Worm (Caenorhabditis elegans) whole organism, L1 larva: ENCODE measurements around the gene atg-18.

Experiments used
- C04F5.9 ChIP-seq: sonication (generic microtip); optimal IDR thresholded peaks from 2 replicates; lab custom pipeline; 2016; ENCODE audit warnings: missing genetic modification characterization, missing compliant biosample characterization
- Y116A8C.19 ChIP-seq: sonication (generic microtip); optimal IDR thresholded peaks from 2 replicates; lab custom pipeline; 2016; ENCODE audit warnings: missing compliant biosample characterization, missing genetic modification characterization, borderline replicate concordance
- ama-1 ChIP-seq: fragments of 150-350 bp; optimal IDR thresholded peaks from 2 replicates; lab custom pipeline; 2014
- blmp-1 ChIP-seq: fragments of 150-350 bp; optimal IDR thresholded peaks from 2 replicates; lab custom pipeline; 2014; ENCODE audit warnings: missing biosample characterization, missing genetic modification characterization
- ceh-63 ChIP-seq: fragments of 200-800 bp; sonication (Bioruptor generic); optimal IDR thresholded peaks from 2 replicates; lab custom pipeline; 2018; ENCODE audit warnings: mild to moderate bottlenecking, missing genetic modification characterization, missing compliant biosample characterization
- ceh-8 ChIP-seq: fragments of 200-800 bp; sonication (Bioruptor generic); optimal IDR thresholded peaks from 2 replicates; lab custom pipeline; 2018; ENCODE audit warnings: mild to moderate bottlenecking, missing genetic modification characterization, moderate library complexity, missing compliant biosample characterization
- ceh-82 ChIP-seq, 3 experiments: fragments of 150-350 bp in 1 of 3; sonication (generic microtip) in 2 of 3; optimal IDR thresholded peaks; 2 replicates each; lab custom pipeline; 2014 to 2017; ENCODE audit warnings: missing biosample characterization in 3 of 3, missing genetic modification characterization in 3 of 3
- ceh-88 ChIP-seq: fragments of 200-800 bp; sonication (Bioruptor generic); IDR thresholded peaks from 2 replicates; pipeline ENCODE4 v1.3.6; 2022; ENCODE audit warnings: missing genetic modification characterization, missing compliant biosample characterization
- ceh-90 ChIP-seq: sonication (generic microtip); optimal IDR thresholded peaks from 2 replicates; lab custom pipeline; 2016; ENCODE audit warnings: missing genetic modification characterization, missing compliant biosample characterization
- ces-1 ChIP-seq: fragments of 150-350 bp; optimal IDR thresholded peaks from 2 replicates; lab custom pipeline; 2014; ENCODE audit warnings: missing biosample characterization, missing genetic modification reagents, missing genetic modification characterization
- dpl-1 ChIP-seq, 3 experiments: fragments of 150-350 bp in 2 of 3; sonication (generic microtip) in 1 of 3; optimal IDR thresholded peaks; 2 replicates each; lab custom pipeline; 2014 to 2017; ENCODE audit warnings: missing biosample characterization in 3 of 3, missing genetic modification characterization in 3 of 3, missing genetic modification reagents in 3 of 3
- efl-1 ChIP-seq, 4 experiments: fragments of 150-350 bp; optimal IDR thresholded peaks in 3 of 4; peaks in 1 of 4; 1 replicate in 1 of 4; 2 replicates in 3 of 4; lab custom pipeline; 2014; ENCODE audit warnings: missing biosample characterization in 2 of 4, missing genetic modification characterization in 2 of 4, missing genetic modification reagents in 2 of 4
- egl-13 ChIP-seq: sonication (generic microtip); optimal IDR thresholded peaks from 2 replicates; lab custom pipeline; 2016; ENCODE audit warnings: missing genotype, missing genetic modification reagents, missing genetic modification characterization, missing compliant biosample characterization
- egl-27 ChIP-seq, 2 experiments: fragments of 150-350 bp in 1 of 2; sonication (generic microtip); optimal IDR thresholded peaks; 3 replicates each; lab custom pipeline; 2017 to 2018; ENCODE audit warnings: missing biosample characterization in 2 of 2, missing genetic modification characterization in 2 of 2, missing genetic modification reagents in 2 of 2
- elt-2 ChIP-seq: sonication (generic microtip); optimal IDR thresholded peaks from 2 replicates; lab custom pipeline; 2016; ENCODE audit warnings: missing genetic modification characterization, mild to moderate bottlenecking, inconsistent platforms, missing compliant biosample characterization, missing genetic modification reagents
- elt-3 ChIP-seq, 6 experiments: fragments of 150-350 bp in 1 of 6; sonication (generic microtip); optimal IDR thresholded peaks; 2 replicates each; lab custom pipeline; 2017 to 2018; ENCODE audit warnings: missing biosample characterization in 6 of 6, missing genetic modification characterization in 6 of 6, inconsistent platforms in 1 of 6
- fkh-10 ChIP-seq: sonication (generic microtip); optimal IDR thresholded peaks from 2 replicates; lab custom pipeline; 2017; ENCODE audit warnings: missing biosample characterization, missing genetic modification reagents, missing genetic modification characterization
- fkh-4 ChIP-seq: sonication (generic microtip); optimal IDR thresholded peaks from 2 replicates; lab custom pipeline; 2016; ENCODE audit warnings: missing compliant biosample characterization, missing genetic modification characterization, borderline replicate concordance
- fkh-8 ChIP-seq: sonication (generic microtip); optimal IDR thresholded peaks from 2 replicates; lab custom pipeline; 2016; ENCODE audit warnings: mild to moderate bottlenecking, missing genetic modification characterization, missing compliant biosample characterization
- fos-1 ChIP-seq: fragments of 150-350 bp; optimal IDR thresholded peaks from 2 replicates; lab custom pipeline; 2014; ENCODE audit warnings: missing biosample characterization, missing genetic modification characterization
- grh-1 ChIP-seq: fragments of 200-800 bp; sonication (Bioruptor generic); IDR thresholded peaks from 2 replicates; pipeline ENCODE4 v1.3.6; 2022; ENCODE audit warnings: missing genetic modification reagents, missing genetic modification characterization, missing compliant biosample characterization
- hlh-4 ChIP-seq: sonication (generic microtip); optimal IDR thresholded peaks from 2 replicates; lab custom pipeline; 2016; ENCODE audit warnings: mild to moderate bottlenecking, missing genetic modification characterization, missing compliant biosample characterization
- irx-1 ChIP-seq: sonication (generic microtip); optimal IDR thresholded peaks from 2 replicates; lab custom pipeline; 2016; ENCODE audit warnings: missing genetic modification characterization, missing compliant biosample characterization
- isw-1 ChIP-seq: fragments of 200-800 bp; sonication (Bioruptor generic); IDR thresholded peaks from 2 replicates; pipeline ENCODE4 v1.3.6; 2022; ENCODE audit warnings: missing genetic modification characterization, missing compliant biosample characterization
- lin-13 ChIP-seq: fragments of 150-350 bp; optimal IDR thresholded peaks from 2 replicates; lab custom pipeline; 2014; ENCODE audit warnings: missing biosample characterization, missing genetic modification reagents, missing genetic modification characterization
- lin-14 ChIP-seq: fragments of 200-800 bp; sonication (Bioruptor generic); optimal IDR thresholded peaks from 2 replicates; lab custom pipeline; 2018; ENCODE audit warnings: mild to moderate bottlenecking, missing genetic modification characterization, moderate library complexity, missing compliant biosample characterization
- lin-35 ChIP-seq, 2 experiments: fragments of 150-350 bp; optimal IDR thresholded peaks; 2 replicates each; lab custom pipeline; 2014; ENCODE audit warnings: missing biosample characterization in 2 of 2, missing genetic modification characterization in 2 of 2, missing genetic modification reagents in 2 of 2
- lir-3 ChIP-seq: sonication (generic microtip); optimal IDR thresholded peaks from 2 replicates; lab custom pipeline; 2016; ENCODE audit warnings: mild to moderate bottlenecking, missing genetic modification characterization, moderate library complexity, missing compliant biosample characterization; ENCODE audit not compliant: poor library complexity
- lsy-2 ChIP-seq, 2 experiments: fragments of 150-350 bp; optimal IDR thresholded peaks; 2 replicates each; lab custom pipeline; 2014; ENCODE audit warnings: missing biosample characterization in 2 of 2, missing genetic modification characterization in 2 of 2
- mab-9 ChIP-seq: fragments of 200-800 bp; sonication (Bioruptor generic); IDR thresholded peaks from 2 replicates; pipeline ENCODE4 v1.3.6; 2022; ENCODE audit warnings: missing genetic modification reagents, missing genetic modification characterization, missing compliant biosample characterization
- mdl-1 ChIP-seq, 2 experiments: fragments of 150-350 bp; optimal IDR thresholded peaks; 2 replicates each; lab custom pipeline; 2014 to 2017; ENCODE audit warnings: missing biosample characterization in 2 of 2, missing genetic modification characterization in 2 of 2, inconsistent platforms in 1 of 2
- mef-2 ChIP-seq: fragments of 150-350 bp; optimal IDR thresholded peaks from 2 replicates; lab custom pipeline; 2014; ENCODE audit warnings: missing biosample characterization, missing genetic modification characterization
- mep-1 ChIP-seq: fragments of 150-350 bp; optimal IDR thresholded peaks from 2 replicates; lab custom pipeline; 2014; ENCODE audit warnings: missing biosample characterization, missing genetic modification characterization
- nhr-12 ChIP-seq: sonication (generic microtip); optimal IDR thresholded peaks from 2 replicates; lab custom pipeline; 2017; ENCODE audit warnings: missing biosample characterization, missing genetic modification characterization
- nhr-28 ChIP-seq: fragments of 150-350 bp; optimal IDR thresholded peaks from 2 replicates; lab custom pipeline; 2014; ENCODE audit warnings: missing biosample characterization, missing genetic modification characterization
- nhr-47 ChIP-seq: sonication (generic microtip); optimal IDR thresholded peaks from 2 replicates; lab custom pipeline; 2016; ENCODE audit warnings: mild to moderate bottlenecking, missing genetic modification characterization, moderate library complexity, missing compliant biosample characterization
- nhr-76 ChIP-seq: sonication (generic microtip); optimal IDR thresholded peaks from 2 replicates; lab custom pipeline; 2017; ENCODE audit warnings: missing biosample characterization, missing genetic modification characterization
- nhr-77 ChIP-seq: fragments of 150-350 bp; optimal IDR thresholded peaks from 2 replicates; lab custom pipeline; 2014; ENCODE audit warnings: missing biosample characterization, missing genetic modification characterization
- nhr-84 ChIP-seq: sonication (generic microtip); optimal IDR thresholded peaks from 2 replicates; lab custom pipeline; 2017; ENCODE audit warnings: missing biosample characterization, missing genetic modification characterization
- nhr-85 ChIP-seq: sonication (generic microtip); peaks from one replicate; lab custom pipeline; 2016; ENCODE audit warnings: missing genetic modification characterization, inconsistent platforms, missing compliant biosample characterization
- nhr-90 ChIP-seq: sonication (generic microtip); optimal IDR thresholded peaks from 2 replicates; lab custom pipeline; 2016; ENCODE audit warnings: mild to moderate bottlenecking, missing genetic modification characterization, missing compliant biosample characterization; ENCODE audit not compliant: poor library complexity
- pag-3 ChIP-seq: sonication (generic microtip); optimal IDR thresholded peaks from 2 replicates; lab custom pipeline; 2017; ENCODE audit warnings: missing genetic modification characterization, mild to moderate bottlenecking, missing compliant biosample characterization, antibody characterized with exemption, borderline replicate concordance; ENCODE audit not compliant: insufficient read depth
- pqm-1 ChIP-seq: sonication (generic microtip); optimal IDR thresholded peaks from 3 replicates; lab custom pipeline; 2017; ENCODE audit warnings: missing biosample characterization, missing genetic modification characterization
- snu-23 ChIP-seq: sonication (generic microtip); optimal IDR thresholded peaks from 2 replicates; lab custom pipeline; 2016; ENCODE audit warnings: missing genetic modification characterization, missing compliant biosample characterization
- sox-4 ChIP-seq: sonication (generic microtip); optimal IDR thresholded peaks from 2 replicates; lab custom pipeline; 2016; ENCODE audit warnings: missing genetic modification characterization, missing compliant biosample characterization
- tlp-1 ChIP-seq: fragments of 150-350 bp; optimal IDR thresholded peaks from 2 replicates; lab custom pipeline; 2014; ENCODE audit warnings: missing biosample characterization, missing genetic modification characterization
- unc-130 ChIP-seq: fragments of 150-350 bp; optimal IDR thresholded peaks from 2 replicates; lab custom pipeline; 2017; ENCODE audit warnings: missing biosample characterization, missing genetic modification characterization, inconsistent platforms
- unc-86 ChIP-seq: sonication (generic microtip); optimal IDR thresholded peaks from 2 replicates; lab custom pipeline; 2016; ENCODE audit warnings: missing genetic modification characterization, missing compliant biosample characterization
- unc-98 ChIP-seq: fragments of 200-800 bp; sonication (Bioruptor generic); IDR thresholded peaks from 2 replicates; pipeline ENCODE4 v1.3.6; 2022; ENCODE audit warnings: missing genetic modification characterization, missing compliant biosample characterization
- xbp-1 ChIP-seq: sonication (generic microtip); optimal IDR thresholded peaks from 2 replicates; lab custom pipeline; 2016; ENCODE audit warnings: missing genetic modification characterization, missing compliant biosample characterization
- zag-1 ChIP-seq: fragments of 150-350 bp; optimal IDR thresholded peaks from 2 replicates; lab custom pipeline; 2014; ENCODE audit warnings: missing biosample characterization, missing genetic modification characterization

The atg-18 gene

ce11 chrV:8606099-8606696 lies 24.9 kb downstream of the atg-18 start, which contains the start of gene vps-60:
Gene vps-60 (minus strand): TSS chrV:8606128.
- TF ChIP-seq unc-86 (tag; lab: Kevin White, UChicago), result peak; percentile 89
- peak; percentile 75 for TF ChIP-seq grh-1 (GFP tag; lab: Robert Waterston, UW)
- TF ChIP-seq nhr-85 (tag; lab: Kevin White, UChicago), result peak; percentile 96
- peak; percentile 89 for TF ChIP-seq lin-13 (GFP tag; lab: Kevin White, UChicago)
- TF ChIP-seq xbp-1 (tag; lab: Kevin White, UChicago), result peak; percentile 98
- TF ChIP-seq efl-1 (optimal IDR thresholded peaks at IDR 0.05; lab: Kevin White, UChicago), result peak; percentile 84 to 89
- peak; percentile 68 to 96 for TF ChIP-seq efl-1 (GFP tag; optimal IDR thresholded peaks at IDR 0.05 in 1 of 2; lab: Kevin White, UChicago)
- TF ChIP-seq ces-1 (GFP tag; lab: Kevin White, UChicago), result no peak
- no peak for TF ChIP-seq tlp-1 (tag; lab: Kevin White, UChicago)
- peak; percentile 77; the same call in 1 of the 2 replicates for TF ChIP-seq ceh-88 (GFP tag; lab: Robert Waterston, UW)
- no peak for TF ChIP-seq pag-3 (tag; lab: Kevin White, UChicago)
- peak; percentile 96 for TF ChIP-seq snu-23 (GFP tag; lab: Kevin White, UChicago)
- TF ChIP-seq fkh-4 (tag; lab: Kevin White, UChicago), result no peak
- TF ChIP-seq elt-2 (tag; lab: Kevin White, UChicago), result peak; percentile 79
- TF ChIP-seq lin-35 (GFP tag; optimal IDR thresholded peaks at IDR 0.05; lab: Kevin White, UChicago), result peak; percentile 87 to 90
- peak; percentile 29 for TF ChIP-seq C04F5.9 (tag; lab: Kevin White, UChicago)
- TF ChIP-seq mdl-1 (tag; optimal IDR thresholded peaks at IDR 0.05; lab: Kevin White, UChicago), result peak in 1 of 2 experiments; percentile 77
- peak; percentile 86 for TF ChIP-seq nhr-90 (tag; lab: Kevin White, UChicago)
- TF ChIP-seq fkh-10 (GFP tag; lab: Kevin White, UChicago), result peak; percentile 85
- peak; percentile 98 for TF ChIP-seq fkh-8 (tag; lab: Kevin White, UChicago)
- peak; percentile 60 for TF ChIP-seq lir-3
- TF ChIP-seq mef-2 (tag; lab: Kevin White, UChicago), result peak; percentile 48
- TF ChIP-seq nhr-12 (tag; lab: Kevin White, UChicago), result no peak
- peak; percentile 94 for TF ChIP-seq nhr-47 (tag; lab: Kevin White, UChicago)
- peak; percentile 52 to 57 for TF ChIP-seq egl-27 (tag; optimal IDR thresholded peaks at IDR 0.05; lab: Kevin White, UChicago)
- TF ChIP-seq isw-1 (GFP tag; lab: Robert Waterston, UW), result peak; percentile 94
- peak; percentile 88 for TF ChIP-seq egl-13 (tag; lab: Kevin White, UChicago)
- TF ChIP-seq unc-130 (tag; lab: Kevin White, UChicago), result peak; percentile 89
- TF ChIP-seq zag-1 (tag; lab: Kevin White, UChicago), result peak; percentile 83
- peak; percentile 97 for TF ChIP-seq blmp-1 (tag; lab: Kevin White, UChicago)
- TF ChIP-seq irx-1, result peak; percentile 79
- peak; percentile 98 for TF ChIP-seq fos-1 (tag; lab: Kevin White, UChicago)
- TF ChIP-seq Y116A8C.19 (tag; lab: Kevin White, UChicago), result no peak
- TF ChIP-seq ceh-63 (GFP tag; lab: Kevin White, UChicago), result no peak
- TF ChIP-seq ceh-8 (GFP tag; lab: Kevin White, UChicago), result peak; percentile 78
- TF ChIP-seq lsy-2 (tag; optimal IDR thresholded peaks at IDR 0.05; lab: Kevin White, UChicago), result peak; percentile 89 to 96
- peak; percentile 75 to 95 (median 82) for TF ChIP-seq ceh-82 (tag; optimal IDR thresholded peaks at IDR 0.05; lab: Kevin White, UChicago)
- TF ChIP-seq sox-4 (tag; lab: Kevin White, UChicago), result peak; percentile 76
- TF ChIP-seq lin-14, result peak; percentile 98
- no peak for TF ChIP-seq nhr-28
- TF ChIP-seq nhr-76 (tag; lab: Kevin White, UChicago), result peak; percentile 2
- no peak for TF ChIP-seq unc-98 (GFP tag; lab: Robert Waterston, UW)
- TF ChIP-seq pqm-1 (tag; lab: Kevin White, UChicago), result no peak
- peak; percentile 47 for TF ChIP-seq ceh-90 (tag; lab: Kevin White, UChicago)
- TF ChIP-seq nhr-77 (tag; lab: Kevin White, UChicago), result peak; percentile 93
- peak in 5 of 6 experiments; percentile 48 to 91 (median 72) for TF ChIP-seq elt-3 (tag; optimal IDR thresholded peaks at IDR 0.05; lab: Kevin White, UChicago)
- 0 out of 2 replicates have a peak, but pooled peaks have one; percentile 46 for TF ChIP-seq mab-9
- TF ChIP-seq ama-1 (lab: Kevin White, UChicago), result peak; percentile 10
- TF ChIP-seq nhr-84 (tag; lab: Kevin White, UChicago), result no peak
- TF ChIP-seq hlh-4 (tag; lab: Kevin White, UChicago), result no peak
- TF ChIP-seq mep-1, result peak; percentile 80
- TF ChIP-seq dpl-1 (GFP tag; optimal IDR thresholded peaks at IDR 0.05; lab: Kevin White, UChicago), result peak; percentile 73 to 82 (median 81)
